Worm (Caenorhabditis elegans): ENCODE data around the gene ttr-46.

- no peak for TF ChIP-seq unc-62 (GFP tag; optimal IDR thresholded peaks at IDR 0.05)
- no peak for TF ChIP-seq zip-8 (tag; optimal IDR thresholded peaks at IDR 0.05)
- TF ChIP-seq ztf-11 (tag; optimal IDR thresholded peaks at IDR 0.05): no peak
- TF ChIP-seq elt-1 (tag; optimal IDR thresholded peaks at IDR 0.05; ENCODE audit: borderline replicate concordance, insufficient read depth): no peak
Measured at ce11 chrV:9962916-9963315, 11.9 kb downstream of the ttr-46 start.

Measured in whole organism, mixed stage, embryonic.